Fruit fly (Drosophila melanogaster) whole organism, embryonic: ENCODE data around the gene CG11629.

Experiments used
- Aef1 ChIP-seq: fragments of 200-800 bp; sonication (Bioruptor generic); IDR thresholded peaks from 3 replicates; pipeline ENCODE4 v1.3.6; 2022; ENCODE audit warnings: missing biosample characterization, missing genetic modification characterization
- Awh ChIP-seq: fragments of 200-800 bp; sonication (Bioruptor generic); IDR thresholded peaks from 2 replicates; pipeline ENCODE4, ENCODE4 v1.3.6; 2022; ENCODE audit warnings: missing biosample characterization, missing genetic modification characterization
- Bgb ChIP-seq: fragments of 200-800 bp; sonication (Bioruptor generic); IDR thresholded peaks from 2 replicates; pipeline ENCODE4 v1.3.6; 2022; ENCODE audit warnings: missing biosample characterization, missing genetic modification characterization; ENCODE audit not compliant: partially characterized antibody
- CG10321 ChIP-seq: fragments of 200-800 bp; sonication (Bioruptor generic); IDR thresholded peaks from 2 replicates; pipeline ENCODE4 v1.3.6; 2022; ENCODE audit warnings: missing biosample characterization, missing genetic modification characterization
- CG11085 ChIP-seq: fragments of 200-800 bp; sonication (Bioruptor generic); IDR thresholded peaks from 2 replicates; pipeline ENCODE4 v1.3.6; 2022; ENCODE audit warnings: missing biosample characterization, missing genetic modification characterization
- CG11723 ChIP-seq: fragments of 200-800 bp; sonication (Bioruptor generic); optimal IDR thresholded peaks from 2 replicates; lab custom pipeline; 2017; ENCODE audit warnings: missing biosample characterization, mild to moderate bottlenecking, missing genetic modification characterization
- CG13287 ChIP-seq: fragments of 200-800 bp; sonication (Bioruptor generic); IDR thresholded peaks from 2 replicates; pipeline ENCODE4 v1.3.6; 2022; ENCODE audit warnings: missing biosample characterization, missing genetic modification characterization; ENCODE audit not compliant: partially characterized antibody
- CG3163 ChIP-seq: fragments of 200-800 bp; sonication (Bioruptor generic); optimal IDR thresholded peaks from 3 replicates; lab custom pipeline; 2016; ENCODE audit warnings: missing biosample characterization, missing genetic modification characterization
- CG43689 ChIP-seq: fragments of 200-800 bp; sonication (Bioruptor generic); IDR thresholded peaks from 2 replicates; pipeline ENCODE4 v1.3.6; 2022; ENCODE audit warnings: missing biosample characterization, missing genetic modification characterization
- CG7372 ChIP-seq: fragments of 200-800 bp; sonication (Bioruptor generic); IDR thresholded peaks from 2 replicates; pipeline ENCODE4 v1.3.6; 2022; ENCODE audit warnings: missing biosample characterization, missing genetic modification characterization
- CG8924 ChIP-seq: fragments of 200-800 bp; optimal IDR thresholded peaks from 3 replicates; lab custom pipeline; 2019; ENCODE audit warnings: missing biosample characterization, mild to moderate bottlenecking, missing genetic modification characterization, moderate library complexity
- Dll ChIP-seq: fragments of 200-800 bp; sonication (Bioruptor generic); IDR thresholded peaks from 4 replicates; pipeline ENCODE4 v1.3.6; 2022; ENCODE audit warnings: missing biosample characterization, missing genetic modification characterization; ENCODE audit not compliant: partially characterized antibody
- Drgx ChIP-seq: fragments of 200-800 bp; sonication (Bioruptor generic); IDR thresholded peaks from 2 replicates; pipeline ENCODE4 v1.3.6; 2022; ENCODE audit warnings: missing biosample characterization, missing genetic modification characterization
- H15 ChIP-seq: fragments of 200-800 bp; sonication (Bioruptor generic); IDR thresholded peaks from 3 replicates; pipeline ENCODE4 v1.3.6; 2022; ENCODE audit warnings: missing biosample characterization, missing genetic modification characterization
- HLH4C ChIP-seq: fragments of 200-800 bp; sonication (Bioruptor generic); IDR thresholded peaks from 3 replicates; pipeline ENCODE4 v1.3.6; 2022; ENCODE audit warnings: missing biosample characterization, missing genetic modification characterization; ENCODE audit not compliant: partially characterized antibody
- Hmr ChIP-seq: fragments of 200-800 bp; sonication (Bioruptor generic); optimal IDR thresholded peaks from 3 replicates; lab custom pipeline; 2017; ENCODE audit warnings: mild to moderate bottlenecking, missing biosample characterization, missing genetic modification reagents, missing genetic modification characterization
- Jarid2 ChIP-seq: fragments of 200-800 bp; sonication (Bioruptor generic); optimal IDR thresholded peaks from 3 replicates; lab custom pipeline; 2017; ENCODE audit warnings: mild to moderate bottlenecking, missing biosample characterization, missing genetic modification reagents, missing genetic modification characterization
- Nf-YB ChIP-seq: fragments of 200-800 bp; sonication (Bioruptor generic); optimal IDR thresholded peaks from 3 replicates; lab custom pipeline; 2019; ENCODE audit warnings: missing biosample characterization, mild to moderate bottlenecking, missing genetic modification characterization, moderate library complexity
- Scr ChIP-seq: fragments of 200-800 bp; sonication (Bioruptor generic); IDR thresholded peaks from 2 replicates; pipeline ENCODE4 v1.3.6; 2022; ENCODE audit warnings: missing biosample characterization, missing genetic modification characterization; ENCODE audit not compliant: partially characterized antibody
- ac ChIP-seq: fragments of 200-800 bp; sonication (Bioruptor generic); optimal IDR thresholded peaks from 3 replicates; lab custom pipeline; 2017; ENCODE audit warnings: missing biosample characterization, mild to moderate bottlenecking, missing genetic modification characterization
- cad ChIP-seq: fragments of >200 bp; optimal IDR thresholded peaks from 2 replicates; lab custom pipeline; 2017; ENCODE audit warnings: missing biosample characterization, missing genetic modification characterization
- cato ChIP-seq: fragments of 200-800 bp; sonication (Bioruptor generic); optimal IDR thresholded peaks from 2 replicates; lab custom pipeline; 2016; ENCODE audit warnings: missing biosample characterization, missing genetic modification characterization, borderline replicate concordance
- chinmo ChIP-seq: fragments of 200-800 bp; sonication (Bioruptor generic); IDR thresholded peaks from 4 replicates; pipeline ENCODE4 v1.3.6; 2022; ENCODE audit warnings: missing biosample characterization, missing genetic modification characterization; ENCODE audit not compliant: partially characterized antibody
- crc ChIP-seq: fragments of 200-800 bp; sonication (Bioruptor generic); optimal IDR thresholded peaks from 2 replicates; lab custom pipeline; 2016; ENCODE audit warnings: missing biosample characterization, missing genetic modification characterization
- crol ChIP-seq: fragments of 200-800 bp; sonication (Bioruptor generic); IDR thresholded peaks from 2 replicates; pipeline ENCODE4 v1.3.6; 2022; ENCODE audit warnings: missing biosample characterization, missing genetic modification characterization
- dysf ChIP-seq: fragments of 200-800 bp; sonication (Bioruptor generic); IDR thresholded peaks from 3 replicates; pipeline ENCODE4 v1.3.6; 2022; ENCODE audit warnings: missing biosample characterization, missing genetic modification characterization
- fd96Cb ChIP-seq: fragments of 200-800 bp; sonication (Bioruptor generic); optimal IDR thresholded peaks from 2 replicates; lab custom pipeline; 2018; ENCODE audit warnings: missing biosample characterization, mild to moderate bottlenecking, missing genetic modification characterization, moderate library complexity
- gfzf ChIP-seq: fragments of 200-800 bp; sonication (Bioruptor generic); optimal IDR thresholded peaks from 2 replicates; lab custom pipeline; 2016; ENCODE audit warnings: missing biosample characterization, mild to moderate bottlenecking, missing genetic modification characterization, moderate library complexity
- grn ChIP-seq: fragments of 200-800 bp; sonication (Bioruptor generic); optimal IDR thresholded peaks from 3 replicates; lab custom pipeline; 2017; ENCODE audit warnings: missing biosample characterization, missing genetic modification characterization
- gro ChIP-seq: fragments of 200-800 bp; sonication (Bioruptor generic); optimal IDR thresholded peaks from 2 replicates; lab custom pipeline; 2016; ENCODE audit warnings: missing biosample characterization, missing genetic modification characterization
- hbn ChIP-seq: fragments of 200-800 bp; sonication (Bioruptor generic); IDR thresholded peaks from 2 replicates; pipeline ENCODE4 v1.3.6; 2022; ENCODE audit warnings: missing biosample characterization, missing genetic modification characterization; ENCODE audit not compliant: partially characterized antibody
- her ChIP-seq: fragments of 200-800 bp; sonication (Bioruptor generic); optimal IDR thresholded peaks from 2 replicates; lab custom pipeline; 2016; ENCODE audit warnings: missing biosample characterization, missing genetic modification characterization
- ind ChIP-seq: fragments of 200-800 bp; sonication (Bioruptor generic); optimal IDR thresholded peaks from 3 replicates; lab custom pipeline; 2016; ENCODE audit warnings: missing biosample characterization, missing genetic modification characterization
- jing ChIP-seq: fragments of 200-800 bp; sonication (Bioruptor generic); optimal IDR thresholded peaks from 2 replicates; lab custom pipeline; 2018; ENCODE audit warnings: missing biosample characterization, mild to moderate bottlenecking, missing genetic modification characterization
- kah ChIP-seq: fragments of 200-800 bp; sonication (Bioruptor generic); optimal IDR thresholded peaks from 2 replicates; lab custom pipeline; 2018; ENCODE audit warnings: missing biosample characterization, mild to moderate bottlenecking, missing genetic modification characterization
- knrl ChIP-seq: fragments of 200-800 bp; sonication (Bioruptor generic); IDR thresholded peaks from 3 replicates; pipeline ENCODE4 v1.3.6; 2022; ENCODE audit warnings: missing biosample characterization, missing genetic modification characterization; ENCODE audit not compliant: partially characterized antibody
- lbe ChIP-seq: fragments of 200-800 bp; sonication (Bioruptor generic); optimal IDR thresholded peaks from 2 replicates; lab custom pipeline; 2016; ENCODE audit warnings: missing biosample characterization, mild to moderate bottlenecking, missing genetic modification characterization
- nerfin-1 ChIP-seq: fragments of 200-800 bp; sonication (Bioruptor generic); optimal IDR thresholded peaks from 3 replicates; lab custom pipeline; 2019; ENCODE audit warnings: missing biosample characterization, mild to moderate bottlenecking, missing genetic modification characterization, moderate library complexity
- org-1 ChIP-seq: fragments of 200-800 bp; sonication (Bioruptor generic); optimal IDR thresholded peaks from 2 replicates; lab custom pipeline; 2017; ENCODE audit warnings: missing biosample characterization, missing genetic modification characterization
- otp ChIP-seq: fragments of 200-800 bp; sonication (Bioruptor generic); IDR thresholded peaks from 3 replicates; pipeline ENCODE4, ENCODE4 v1.3.6; 2022; ENCODE audit warnings: missing biosample characterization, missing genetic modification characterization
- pb ChIP-seq: fragments of 200-800 bp; sonication (Bioruptor generic); optimal IDR thresholded peaks from 3 replicates; lab custom pipeline; 2016; ENCODE audit warnings: missing biosample characterization, missing genetic modification characterization
- peb ChIP-seq: fragments of 200-800 bp; sonication (Bioruptor generic); IDR thresholded peaks from 2 replicates; pipeline ENCODE4 v1.3.6; 2022; ENCODE audit warnings: missing biosample characterization, missing genetic modification characterization
- slp2 ChIP-seq: fragments of 200-800 bp; sonication (Bioruptor generic); optimal IDR thresholded peaks from 2 replicates; lab custom pipeline; 2016; ENCODE audit warnings: missing biosample characterization, missing genetic modification characterization
- sna ChIP-seq: fragments of 200-800 bp; sonication (Bioruptor generic); IDR thresholded peaks from 2 replicates; pipeline ENCODE4 v1.3.6; 2022; ENCODE audit warnings: missing biosample characterization, missing genetic modification characterization; ENCODE audit not compliant: partially characterized antibody
- tna ChIP-seq: fragments of 200-800 bp; sonication (Bioruptor generic); IDR thresholded peaks from 2 replicates; pipeline ENCODE4 v1.3.6; 2022; ENCODE audit warnings: missing biosample characterization, missing genetic modification characterization; ENCODE audit not compliant: partially characterized antibody
- twi ChIP-seq: fragments of 200-800 bp; optimal IDR thresholded peaks from 2 replicates; lab custom pipeline; 2019; ENCODE audit warnings: missing biosample characterization, mild to moderate bottlenecking, missing genetic modification characterization, moderate library complexity
- vfl ChIP-seq: fragments of 200-800 bp; sonication (Bioruptor generic); optimal IDR thresholded peaks from 2 replicates; lab custom pipeline; 2016; ENCODE audit warnings: missing biosample characterization, missing genetic modification characterization
- vvl ChIP-seq: fragments of 200-800 bp; sonication (Bioruptor generic); IDR thresholded peaks from 2 replicates; pipeline ENCODE4 v1.3.6; 2022; ENCODE audit warnings: missing biosample characterization, missing genetic modification characterization
- wor ChIP-seq: fragments of 200-800 bp; sonication (Bioruptor generic); IDR thresholded peaks from 2 replicates; pipeline ENCODE4 v1.3.6; 2022; ENCODE audit warnings: missing biosample characterization, missing genetic modification characterization

The CG11629 gene

DNA sequence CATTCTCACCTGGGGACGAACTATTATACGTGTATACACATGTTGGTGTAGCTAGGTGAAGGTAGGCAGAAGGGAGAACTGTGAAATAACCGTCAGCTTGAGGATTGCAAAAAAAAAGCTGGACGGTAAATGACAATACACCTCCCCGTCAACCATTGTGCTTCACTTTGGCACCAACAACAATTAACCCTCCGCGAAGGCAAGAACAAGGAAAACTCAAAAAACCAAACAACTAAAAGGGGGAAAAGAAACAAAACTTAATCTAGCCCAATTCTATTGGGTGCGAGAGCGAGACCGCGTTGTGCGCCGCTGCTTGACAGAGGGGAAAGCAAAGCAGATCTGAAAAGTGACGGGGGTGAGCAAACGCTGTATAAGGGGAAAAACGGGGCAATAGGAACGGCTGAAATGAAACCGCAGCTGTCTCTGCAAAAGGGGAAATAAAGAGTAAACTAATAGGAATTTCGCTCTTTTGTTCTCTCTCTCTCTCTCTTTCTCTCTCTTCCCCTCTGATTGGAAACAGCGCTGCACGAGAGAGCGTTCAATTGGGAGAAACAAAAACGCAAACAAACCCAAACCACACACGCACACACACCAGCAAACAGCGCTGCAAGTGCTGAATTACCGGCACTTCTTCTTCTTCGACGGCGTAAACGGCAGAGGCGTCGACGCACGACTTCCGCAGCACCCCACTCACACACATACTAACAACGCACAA lies 1.1 kb upstream of the CG11629 start (continued):
- TF ChIP-seq cad (GFP tag; lab: Kevin White, UChicago), result peak; percentile 48
- peak; percentile 2 for TF ChIP-seq gro (GFP tag; lab: Kevin White, UChicago)
- peak; percentile 48 for TF ChIP-seq nerfin-1 (tag; lab: Kevin White, UChicago)
- TF ChIP-seq Nf-YB, result peak; percentile 98
- TF ChIP-seq lbe, result no peak
- no peak for TF ChIP-seq org-1 (GFP tag; lab: Kevin White, UChicago)
- TF ChIP-seq gfzf, result no peak
- TF ChIP-seq chinmo (GFP tag; lab: Robert Waterston, UW), result peak; percentile 95
- no peak for TF ChIP-seq slp2 (GFP tag; lab: Kevin White, UChicago)
- TF ChIP-seq CG11085 (GFP tag; lab: Robert Waterston, UW), result no peak
- no peak for TF ChIP-seq ind (GFP tag; lab: Kevin White, UChicago)
- TF ChIP-seq vfl (GFP tag; lab: Kevin White, UChicago), result no peak
- TF ChIP-seq Aef1 (GFP tag; lab: Robert Waterston, UW), result peak; percentile 26; the same call in 1 of the 3 replicates
- TF ChIP-seq otp, result 0 out of 3 replicates have a peak, but pooled peaks have one; percentile 53
- 0 out of 2 replicates have a peak, but pooled peaks have one; percentile 54 for TF ChIP-seq tna
- TF ChIP-seq Scr (GFP tag; lab: Robert Waterston, UW), result peak; percentile 59
- no peak for TF ChIP-seq Drgx (GFP tag; lab: Robert Waterston, UW)
- TF ChIP-seq twi (tag; lab: Kevin White, UChicago), result peak; percentile 29
- no peak for TF ChIP-seq Awh (GFP tag; lab: Robert Waterston, UW)
- TF ChIP-seq grn (GFP tag; lab: Kevin White, UChicago), result peak; percentile 8
- TF ChIP-seq ac (GFP tag; lab: Kevin White, UChicago), result no peak
- TF ChIP-seq CG3163, result peak; percentile 97
- TF ChIP-seq peb (GFP tag; lab: Robert Waterston, UW), result no peak
- TF ChIP-seq fd96Cb (tag; lab: Kevin White, UChicago), result no peak
- TF ChIP-seq cato (GFP tag; lab: Kevin White, UChicago), result no peak
- no peak for TF ChIP-seq H15 (GFP tag; lab: Robert Waterston, UW)
- peak; percentile 82 for TF ChIP-seq sna (GFP tag; lab: Robert Waterston, UW)
- no peak for TF ChIP-seq CG7372
- TF ChIP-seq her, result peak; percentile 2
- TF ChIP-seq wor (GFP tag; lab: Robert Waterston, UW), result no peak
- TF ChIP-seq crc, result no peak
- TF ChIP-seq HLH4C (GFP tag; lab: Robert Waterston, UW), result 0 out of 3 replicates have a peak, but pooled peaks have one; percentile 18
- TF ChIP-seq Dll (GFP tag; lab: Robert Waterston, UW), result peak; percentile 69
- TF ChIP-seq Hmr (GFP tag; lab: Kevin White, UChicago), result no peak
- TF ChIP-seq CG10321, result peak; percentile 93
- TF ChIP-seq CG8924, result peak; percentile 18
- peak; percentile 50; the same call in 1 of the 2 replicates for TF ChIP-seq vvl (GFP tag; lab: Robert Waterston, UW)
- TF ChIP-seq CG11723 (GFP tag; lab: Kevin White, UChicago), result peak; percentile 8
- TF ChIP-seq crol, result peak; percentile 86
- no peak for TF ChIP-seq dysf (GFP tag; lab: Robert Waterston, UW)
- peak; percentile 63 for TF ChIP-seq hbn (GFP tag; lab: Robert Waterston, UW)
- TF ChIP-seq Jarid2 (GFP tag; lab: Kevin White, UChicago), result peak; percentile 67
- TF ChIP-seq knrl, result no peak
- no peak for TF ChIP-seq pb (GFP tag; lab: Kevin White, UChicago)
- peak; percentile 21 for TF ChIP-seq jing (GFP tag; lab: Kevin White, UChicago)
- TF ChIP-seq CG13287, result peak; percentile 58; the same call in 1 of the 2 replicates
- no peak for TF ChIP-seq CG43689 (GFP tag; lab: Robert Waterston, UW)
- 0 out of 2 replicates have a peak, but pooled peaks have one; percentile 26 for TF ChIP-seq Bgb (GFP tag; lab: Robert Waterston, UW)
- peak; percentile 19 for TF ChIP-seq kah (GFP tag; lab: Kevin White, UChicago)
